Worm (Caenorhabditis elegans): Measurements from ENCODE around the gene W06G6.11.

ce11 chrV:16604301-16604700 lies 44.8 kb downstream of the W06G6.11 start:
- TF ChIP-seq elt-3 (tag; optimal IDR thresholded peaks at IDR 0.05) (no peak), irx-1 (tag; optimal IDR thresholded peaks at IDR 0.05) (no peak), snpc-4 (tag; optimal IDR thresholded peaks at IDR 0.05) (no peak)

Data from whole organism, L1 larva.